Fruit fly (Drosophila melanogaster) whole organism, pupa: Measurements from ENCODE around the gene CG15336.
A peak's percentile ranks its signal among the peaks of the same experiment; 100 is the strongest.

Experiments used
- CG10348 ChIP-seq: fragments of 200-800 bp; sonication (Bioruptor generic); IDR thresholded peaks from 2 replicates; pipeline ENCODE4 v1.3.6; 2022; ENCODE audit warnings: missing biosample characterization, missing genetic modification characterization
- CG12605 ChIP-seq: fragments of 200-800 bp; sonication (Bioruptor generic); IDR thresholded peaks from 2 replicates; pipeline ENCODE4 v1.3.6; 2022; ENCODE audit warnings: missing biosample characterization, missing genetic modification characterization
- CG13204 ChIP-seq: fragments of 200-800 bp; sonication (Bioruptor generic); optimal IDR thresholded peaks from 2 replicates; lab custom pipeline; 2018; ENCODE audit warnings: missing biosample characterization, mild to moderate bottlenecking, missing genetic modification characterization, moderate library complexity
- CG14655 ChIP-seq: fragments of 200-800 bp; sonication (Bioruptor generic); optimal IDR thresholded peaks from 3 replicates; lab custom pipeline; 2017; ENCODE audit warnings: mild to moderate bottlenecking, missing biosample characterization, missing genetic modification reagents, missing genetic modification characterization
- CG15710 ChIP-seq: fragments of 200-800 bp; sonication (Bioruptor generic); optimal IDR thresholded peaks from 2 replicates; lab custom pipeline; 2018; ENCODE audit warnings: missing biosample characterization, mild to moderate bottlenecking, missing genetic modification characterization, moderate library complexity
- CG17806 ChIP-seq: fragments of 200-800 bp; sonication (Bioruptor generic); optimal IDR thresholded peaks from 2 replicates; lab custom pipeline; 2018; ENCODE audit warnings: missing biosample characterization, mild to moderate bottlenecking, missing genetic modification characterization, moderate library complexity
- CG32121 ChIP-seq: fragments of 200-800 bp; sonication (Bioruptor generic); IDR thresholded peaks from 2 replicates; pipeline ENCODE4 v1.3.6; 2022; ENCODE audit warnings: missing biosample characterization, missing genetic modification characterization
- CG34367 ChIP-seq: fragments of 200-800 bp; sonication (Bioruptor generic); optimal IDR thresholded peaks from 2 replicates; lab custom pipeline; 2018; ENCODE audit warnings: missing biosample characterization, mild to moderate bottlenecking, missing genetic modification characterization
- CG4496 ChIP-seq: fragments of 200-800 bp; sonication (Bioruptor generic); IDR thresholded peaks from 3 replicates; pipeline ENCODE4 v1.3.6; 2022; ENCODE audit warnings: missing biosample characterization, missing genetic modification characterization
- CG8159 ChIP-seq: fragments of 200-800 bp; sonication (Bioruptor generic); optimal IDR thresholded peaks from 3 replicates; lab custom pipeline; 2018; ENCODE audit warnings: missing biosample characterization, mild to moderate bottlenecking, missing genetic modification characterization, moderate library complexity
- CG8301 ChIP-seq: fragments of 200-800 bp; sonication (Bioruptor generic); optimal IDR thresholded peaks from 2 replicates; lab custom pipeline; 2018; ENCODE audit warnings: missing biosample characterization, mild to moderate bottlenecking, missing genetic modification characterization
- CG9948 ChIP-seq: fragments of 200-800 bp; sonication (Bioruptor generic); optimal IDR thresholded peaks from 2 replicates; lab custom pipeline; 2018; ENCODE audit warnings: missing biosample characterization, mild to moderate bottlenecking, missing genetic modification characterization, moderate library complexity
- D1 ChIP-seq: fragments of 200-800 bp; sonication (Bioruptor generic); optimal IDR thresholded peaks from 2 replicates; lab custom pipeline; 2018; ENCODE audit warnings: missing biosample characterization, mild to moderate bottlenecking, missing genetic modification characterization, moderate library complexity
- EcR ChIP-seq: fragments of 200-800 bp; sonication (Bioruptor generic); optimal IDR thresholded peaks from 3 replicates; lab custom pipeline; 2019; ENCODE audit warnings: missing biosample characterization, missing genetic modification characterization, mild to moderate bottlenecking, moderate library complexity, missing genetic modification reagents
- Ets98B ChIP-seq: fragments of 200-800 bp; sonication (Bioruptor generic); IDR thresholded peaks from 2 replicates; pipeline ENCODE4 v1.3.6; 2022; ENCODE audit warnings: missing biosample characterization, missing genetic modification characterization
- Pif1A ChIP-seq: fragments of 200-800 bp; sonication (Bioruptor generic); optimal IDR thresholded peaks from 3 replicates; lab custom pipeline; 2016; ENCODE audit warnings: missing biosample characterization, missing genetic modification characterization
- Pif1B ChIP-seq: fragments of 200-800 bp; sonication (Bioruptor generic); optimal IDR thresholded peaks from 3 replicates; lab custom pipeline; 2016; ENCODE audit warnings: missing biosample characterization, missing genetic modification characterization
- Snoo ChIP-seq: fragments of 200-800 bp; sonication (Bioruptor generic); optimal IDR thresholded peaks from 3 replicates; lab custom pipeline; 2017; ENCODE audit warnings: missing biosample characterization, mild to moderate bottlenecking, missing genetic modification characterization, inconsistent platforms
- fd96Ca ChIP-seq: fragments of 200-800 bp; sonication (Bioruptor generic); IDR thresholded peaks from 3 replicates; pipeline ENCODE4 v1.3.6; 2022; ENCODE audit warnings: missing biosample characterization, missing genetic modification characterization
- gl ChIP-seq: fragments of 200-800 bp; sonication (Bioruptor generic); optimal IDR thresholded peaks from 2 replicates; lab custom pipeline; 2018; ENCODE audit warnings: missing biosample characterization, mild to moderate bottlenecking, missing genetic modification characterization
- rn ChIP-seq: fragments of 200-800 bp; sonication (Bioruptor generic); IDR thresholded peaks from 2 replicates; pipeline ENCODE4 v1.3.6; 2022; ENCODE audit warnings: missing biosample characterization, missing genetic modification characterization

The CG15336 gene

dm6 chrX:8177742-8178141 lies 30.0 kb downstream of the CG15336 start:
- peak; percentile 15; the same call in 1 of the 2 replicates for TF ChIP-seq CG12605 (GFP tag; lab: Robert Waterston, UW)
- no peak for TF ChIP-seq CG15710 (tag; lab: Kevin White, UChicago)
- TF ChIP-seq CG13204 (GFP tag; lab: Kevin White, UChicago): peak; percentile 85
- peak; percentile 11; the same call in 1 of the 3 replicates for TF ChIP-seq fd96Ca

dm6 chrX:8178165-8178955 lies 30.6 kb downstream of the CG15336 start, which contains the start of gene sdt:
Gene sdt, plus strand, starts transcription at chrX:8178549.
- TF ChIP-seq CG14655 (GFP tag; lab: Kevin White, UChicago) (no peak), D1 (tag; lab: Kevin White, UChicago) (no peak), CG10348 (GFP tag; lab: Robert Waterston, UW) (no peak), Pif1A (no peak), CG32121 (GFP tag; lab: Robert Waterston, UW) (no peak), Pif1B (GFP tag; lab: Kevin White, UChicago) (no peak), CG13204 (GFP tag; lab: Kevin White, UChicago) (peak; percentile 69), CG17806 (tag; lab: Kevin White, UChicago) (no peak), fd96Ca (no peak), CG8159 (peak; percentile 20)

- TF ChIP-seq CG32121 (GFP tag; lab: Robert Waterston, UW) (no peak), CG15710 (tag; lab: Kevin White, UChicago) (no peak)
These were observed 31.2 kb downstream of the CG15336 start for dm6 chrX:8178989-8179388.

dm6 chrX:8179858-8180257 lies 32.1 kb downstream of the CG15336 start:
- no peak for TF ChIP-seq CG13204 (GFP tag; lab: Kevin White, UChicago)
- TF ChIP-seq fd96Ca: no peak
- TF ChIP-seq Pif1A: no peak
- TF ChIP-seq CG8301 (tag; lab: Kevin White, UChicago): no peak
- TF ChIP-seq CG10348 (GFP tag; lab: Robert Waterston, UW): no peak
- TF ChIP-seq EcR (GFP tag; lab: Kevin White, UChicago): no peak
- no peak for TF ChIP-seq CG15710 (tag; lab: Kevin White, UChicago)
- TF ChIP-seq Pif1B (GFP tag; lab: Kevin White, UChicago): no peak
- TF ChIP-seq rn (GFP tag; lab: Robert Waterston, UW): no peak
- no peak for TF ChIP-seq CG9948 (tag; lab: Kevin White, UChicago)
- no peak for TF ChIP-seq CG4496 (GFP tag; lab: Robert Waterston, UW)
- no peak for TF ChIP-seq CG14655 (GFP tag; lab: Kevin White, UChicago)
- no peak for TF ChIP-seq CG8159
- no peak for TF ChIP-seq Ets98B (GFP tag; lab: Robert Waterston, UW)
- no peak for TF ChIP-seq D1 (tag; lab: Kevin White, UChicago)
- no peak for TF ChIP-seq CG32121 (GFP tag; lab: Robert Waterston, UW)
- no peak for TF ChIP-seq CG12605 (GFP tag; lab: Robert Waterston, UW)
- TF ChIP-seq CG34367 (tag; lab: Kevin White, UChicago): no peak
- TF ChIP-seq, all 21 proteins: peak for 0

dm6 chrX:8192191-8192590 lies 44.4 kb downstream of the CG15336 start:
- TF ChIP-seq CG8301 (tag; lab: Kevin White, UChicago) (no peak), CG4496 (GFP tag; lab: Robert Waterston, UW) (no peak), CG8159 (no peak), EcR (GFP tag; lab: Kevin White, UChicago) (no peak), gl (no peak), D1 (tag; lab: Kevin White, UChicago) (no peak)
- TF ChIP-seq, all 21 proteins: peak for 0

dm6 chrX:8193017-8193556 lies 45.3 kb downstream of the CG15336 start:
- TF ChIP-seq D1 (tag; lab: Kevin White, UChicago) (no peak), CG14655 (GFP tag; lab: Kevin White, UChicago) (no peak), CG9948 (tag; lab: Kevin White, UChicago) (no peak), Ets98B (GFP tag; lab: Robert Waterston, UW) (peak; percentile 62; the same call in 1 of the 2 replicates), CG13204 (GFP tag; lab: Kevin White, UChicago) (peak; percentile 95), fd96Ca (0 out of 3 replicates have a peak, but pooled peaks have one; percentile 43), Snoo (tag; lab: Kevin White, UChicago) (peak; percentile 6), CG32121 (GFP tag; lab: Robert Waterston, UW) (peak; percentile 59), CG8301 (tag; lab: Kevin White, UChicago) (no peak), gl (no peak), Pif1B (GFP tag; lab: Kevin White, UChicago) (no peak), CG17806 (tag; lab: Kevin White, UChicago) (no peak), CG15710 (tag; lab: Kevin White, UChicago) (no peak), CG10348 (GFP tag; lab: Robert Waterston, UW) (no peak), CG12605 (GFP tag; lab: Robert Waterston, UW) (peak; percentile 44; the same call in 1 of the 2 replicates), CG8159 (peak; percentile 1), EcR (GFP tag; lab: Kevin White, UChicago) (peak; percentile 68), CG34367 (tag; lab: Kevin White, UChicago) (no peak), rn (GFP tag; lab: Robert Waterston, UW) (no peak), Pif1A (no peak), CG4496 (GFP tag; lab: Robert Waterston, UW) (0 out of 3 replicates have a peak, but pooled peaks have one; percentile 60)
- TF ChIP-seq, all 21 proteins: peak for 9
